Worm (Caenorhabditis elegans) whole organism, midembryonic: ENCODE results near the gene kcc-1.

Experiments used
- T22C8.4 ChIP-seq: fragments of 200-800 bp; sonication (Bioruptor generic); IDR thresholded peaks from 2 replicates; pipeline ENCODE4 v1.3.6; 2022; ENCODE audit warnings: missing genetic modification characterization, missing compliant biosample characterization
- flt-1 ChIP-seq: fragments of 200-800 bp; sonication (Bioruptor generic); IDR thresholded peaks from 2 replicates; pipeline ENCODE4 v1.3.6; 2022; ENCODE audit warnings: missing genetic modification characterization, missing compliant biosample characterization
- klf-2 ChIP-seq: fragments of 200-800 bp; sonication (Bioruptor generic); conservative IDR thresholded peaks from 2 replicates; pipeline ENCODE4 v1.3.6; 2022; ENCODE audit warnings: missing genetic modification reagents, missing genetic modification characterization, missing compliant biosample characterization
- med-1 ChIP-seq: sonication (generic microtip); optimal IDR thresholded peaks from 2 replicates; lab custom pipeline; 2017; ENCODE audit warnings: missing genetic modification characterization, mild to moderate bottlenecking, missing compliant biosample characterization, antibody characterized with exemption, missing genetic modification reagents; ENCODE audit not compliant: insufficient read depth
- ref-1 ChIP-seq: fragments of 200-800 bp; sonication (Bioruptor generic); conservative IDR thresholded peaks from 2 replicates; pipeline ENCODE4 v1.3.6; 2022; ENCODE audit warnings: missing genetic modification reagents, missing genetic modification characterization, missing compliant biosample characterization
- tab-1 ChIP-seq: fragments of 200-800 bp; sonication (Bioruptor generic); IDR thresholded peaks from 2 replicates; pipeline ENCODE4 v1.3.6; 2022; ENCODE audit warnings: missing genetic modification characterization, missing compliant biosample characterization
- ztf-23 ChIP-seq: fragments of 200-800 bp; sonication (Bioruptor generic); IDR thresholded peaks from 2 replicates; pipeline ENCODE4 v1.3.6; 2022; ENCODE audit warnings: missing genetic modification reagents, missing genetic modification characterization, missing compliant biosample characterization
- ztf-29 ChIP-seq: fragments of 200-800 bp; sonication (Bioruptor generic); IDR thresholded peaks from 2 replicates; pipeline ENCODE4 v1.3.6; 2022; ENCODE audit warnings: missing genetic modification reagents, missing genetic modification characterization, missing compliant biosample characterization

- TF ChIP-seq klf-2 (GFP tag; lab: Robert Waterston, UW) (no peak), ztf-23 (GFP tag; lab: Robert Waterston, UW) (no peak), ref-1 (GFP tag; lab: Robert Waterston, UW) (no peak), med-1 (GFP tag; lab: Kevin White, UChicago) (no peak), flt-1 (GFP tag; lab: Robert Waterston, UW) (no peak), T22C8.4 (GFP tag; lab: Robert Waterston, UW) (no peak), tab-1 (GFP tag; lab: Robert Waterston, UW) (no peak), ztf-29 (GFP tag; lab: Robert Waterston, UW) (no peak)
These were observed 15.7 kb upstream of the kcc-1 start for ce11 chrIV:7190409-7190808.
